Fruit fly (Drosophila melanogaster) whole organism, embryonic: Measurements from ENCODE around the gene TH1.

ENCODE experiments used
- Atf-2 ChIP-seq: fragments of 200-800 bp; sonication (Bioruptor generic); optimal IDR thresholded peaks from 2 replicates; lab custom pipeline; 2016; ENCODE audit warnings: missing biosample characterization, missing genetic modification characterization
- CG1024 ChIP-seq: fragments of 200-800 bp; sonication (Bioruptor generic); IDR thresholded peaks from 2 replicates; pipeline ENCODE4 v1.3.6; 2022; ENCODE audit warnings: missing biosample characterization, missing genetic modification characterization
- CG10267 ChIP-seq: fragments of 200-800 bp; sonication (Bioruptor generic); optimal IDR thresholded peaks from 2 replicates; lab custom pipeline; 2018; ENCODE audit warnings: missing biosample characterization, mild to moderate bottlenecking, missing genetic modification characterization, moderate library complexity
- CG10366 ChIP-seq: fragments of 200-800 bp; sonication (Bioruptor generic); IDR thresholded peaks from 2 replicates; pipeline ENCODE4 v1.3.6; 2022; ENCODE audit warnings: missing biosample characterization, missing genetic modification characterization
- CG11247 ChIP-seq: fragments of 200-800 bp; sonication (Bioruptor generic); IDR thresholded peaks from 2 replicates; pipeline ENCODE4 v1.3.6; 2022; ENCODE audit warnings: missing biosample characterization, missing genetic modification characterization
- CG11398 ChIP-seq: fragments of 200-800 bp; sonication (Bioruptor generic); optimal IDR thresholded peaks from 2 replicates; lab custom pipeline; 2016; ENCODE audit warnings: missing biosample characterization, missing genetic modification characterization
- CG11504 ChIP-seq: fragments of 200-800 bp; sonication (Bioruptor generic); optimal IDR thresholded peaks from 3 replicates; lab custom pipeline; 2019; ENCODE audit warnings: missing biosample characterization, mild to moderate bottlenecking, missing genetic modification characterization, moderate library complexity
- CG12744 ChIP-seq: fragments of 200-800 bp; sonication (Bioruptor generic); optimal IDR thresholded peaks from 2 replicates; lab custom pipeline; 2016; ENCODE audit warnings: missing biosample characterization, missing genetic modification characterization
- CG13624 ChIP-seq: fragments of 200-800 bp; sonication (Bioruptor generic); optimal IDR thresholded peaks from 2 replicates; lab custom pipeline; 2016; ENCODE audit warnings: missing biosample characterization, missing genetic modification characterization
- CG14014 ChIP-seq: fragments of 200-800 bp; sonication (Bioruptor generic); IDR thresholded peaks from 2 replicates; pipeline ENCODE4 v1.3.6; 2022; ENCODE audit warnings: missing biosample characterization, missing genetic modification characterization
- CG14441 ChIP-seq: fragments of 200-800 bp; sonication (Bioruptor generic); IDR thresholded peaks from 2 replicates; pipeline ENCODE4 v1.3.6; 2022; ENCODE audit warnings: missing biosample characterization, missing genetic modification characterization
- CG16813 ChIP-seq: fragments of 200-800 bp; sonication (Bioruptor generic); IDR thresholded peaks from 3 replicates; pipeline ENCODE4 v1.3.6; 2022; ENCODE audit warnings: missing biosample characterization, missing genetic modification characterization; ENCODE audit not compliant: partially characterized antibody
- CG17802 ChIP-seq: fragments of 200-800 bp; sonication (Bioruptor generic); optimal IDR thresholded peaks from 2 replicates; lab custom pipeline; 2018; ENCODE audit warnings: missing biosample characterization, mild to moderate bottlenecking, missing genetic modification characterization, moderate library complexity
- CG17829 ChIP-seq: fragments of 200-800 bp; optimal IDR thresholded peaks from 2 replicates; lab custom pipeline; 2019; ENCODE audit warnings: missing biosample characterization, mild to moderate bottlenecking, missing genetic modification characterization, moderate library complexity
- CG18476 ChIP-seq: fragments of 200-800 bp; sonication (Bioruptor generic); optimal IDR thresholded peaks from 2 replicates; lab custom pipeline; 2016; ENCODE audit warnings: missing biosample characterization, mild to moderate bottlenecking, missing genetic modification characterization
- CG18764 ChIP-seq: fragments of 200-800 bp; sonication (Bioruptor generic); optimal IDR thresholded peaks from 3 replicates; lab custom pipeline; 2016; ENCODE audit warnings: missing biosample characterization, missing genetic modification characterization
- CG2129 ChIP-seq: fragments of 200-800 bp; sonication (Bioruptor generic); IDR thresholded peaks from 2 replicates; pipeline ENCODE4 v1.3.6; 2022; ENCODE audit warnings: missing biosample characterization, missing genetic modification characterization; ENCODE audit not compliant: partially characterized antibody
- CG2202 ChIP-seq: fragments of 200-800 bp; sonication (Bioruptor generic); optimal IDR thresholded peaks from 2 replicates; lab custom pipeline; 2018; ENCODE audit warnings: missing biosample characterization, mild to moderate bottlenecking, missing genetic modification characterization
- CG2875 ChIP-seq: fragments of 200-800 bp; sonication (Bioruptor generic); optimal IDR thresholded peaks from 2 replicates; lab custom pipeline; 2017; ENCODE audit warnings: missing biosample characterization, mild to moderate bottlenecking, missing genetic modification characterization, missing genetic modification reagents
- CG3163 ChIP-seq: fragments of 200-800 bp; sonication (Bioruptor generic); optimal IDR thresholded peaks from 3 replicates; lab custom pipeline; 2016; ENCODE audit warnings: missing biosample characterization, missing genetic modification characterization
- CG33557 ChIP-seq: fragments of 200-800 bp; sonication (Bioruptor generic); optimal IDR thresholded peaks from 2 replicates; lab custom pipeline; 2019; ENCODE audit warnings: missing biosample characterization, mild to moderate bottlenecking, missing genetic modification characterization, moderate library complexity
- CG7839 ChIP-seq: fragments of 200-800 bp; sonication (Bioruptor generic); optimal IDR thresholded peaks from 3 replicates; lab custom pipeline; 2018; ENCODE audit warnings: missing biosample characterization, mild to moderate bottlenecking, missing genetic modification characterization, moderate library complexity
- CHES-1-like ChIP-seq: fragments of 200-800 bp; sonication (Bioruptor generic); optimal IDR thresholded peaks from 2 replicates; lab custom pipeline; 2016; ENCODE audit warnings: missing biosample characterization, missing genetic modification characterization
- Hand ChIP-seq: fragments of 200-800 bp; sonication (Bioruptor generic); optimal IDR thresholded peaks from 2 replicates; lab custom pipeline; 2017; ENCODE audit warnings: mild to moderate bottlenecking, missing biosample characterization, missing genetic modification reagents, missing genetic modification characterization
- Hey ChIP-seq: fragments of 200-800 bp; sonication (Bioruptor generic); optimal IDR thresholded peaks from 3 replicates; lab custom pipeline; 2018; ENCODE audit warnings: missing biosample characterization, mild to moderate bottlenecking, missing genetic modification characterization
- Hr51 ChIP-seq, 2 experiments: fragments of 200-800 bp; sonication (Bioruptor generic); optimal IDR thresholded peaks; 2 replicates in 1 of 2; 3 replicates in 1 of 2; lab custom pipeline; 2016 to 2018; ENCODE audit warnings: missing biosample characterization in 2 of 2, missing genetic modification characterization in 2 of 2, mild to moderate bottlenecking in 1 of 2, moderate library complexity in 1 of 2
- Hr78 ChIP-seq, 2 experiments: fragments of 200-800 bp in 1 of 2; fragments of >200 bp in 1 of 2; sonication (Bioruptor generic) in 1 of 2; optimal IDR thresholded peaks; 2 replicates each; lab custom pipeline; 2017 to 2019; ENCODE audit warnings: missing biosample characterization in 2 of 2, missing genetic modification characterization in 2 of 2, mild to moderate bottlenecking in 1 of 2, moderate library complexity in 1 of 2
- Nf-YA ChIP-seq: fragments of 200-800 bp; sonication (Bioruptor generic); IDR thresholded peaks from 2 replicates; pipeline ENCODE4 v1.3.6; 2022; ENCODE audit warnings: missing biosample characterization, missing genetic modification characterization
- Ptx1 ChIP-seq: fragments of 200-800 bp; sonication (Bioruptor generic); IDR thresholded peaks from 2 replicates; pipeline ENCODE4 v1.3.6; 2022; ENCODE audit warnings: missing biosample characterization, missing genetic modification characterization
- Usf ChIP-seq: fragments of 200-800 bp; sonication (Bioruptor generic); optimal IDR thresholded peaks from 2 replicates; lab custom pipeline; 2017; ENCODE audit warnings: missing genotype, missing biosample characterization, missing genetic modification characterization
- ase ChIP-seq: fragments of 200-800 bp; sonication (Bioruptor generic); IDR thresholded peaks from 3 replicates; pipeline ENCODE4 v1.3.6; 2022; ENCODE audit warnings: missing biosample characterization, missing genetic modification characterization
- cad ChIP-seq: fragments of >200 bp; optimal IDR thresholded peaks from 2 replicates; lab custom pipeline; 2017; ENCODE audit warnings: missing biosample characterization, missing genetic modification characterization
- cg ChIP-seq: fragments of 200-800 bp; sonication (Bioruptor generic); optimal IDR thresholded peaks from 3 replicates; lab custom pipeline; 2019; ENCODE audit warnings: missing biosample characterization, mild to moderate bottlenecking, missing genetic modification characterization, moderate library complexity
- chinmo ChIP-seq: fragments of 200-800 bp; sonication (Bioruptor generic); IDR thresholded peaks from 4 replicates; pipeline ENCODE4 v1.3.6; 2022; ENCODE audit warnings: missing biosample characterization, missing genetic modification characterization; ENCODE audit not compliant: partially characterized antibody
- dmrt11E ChIP-seq: fragments of 200-800 bp; sonication (Bioruptor generic); optimal IDR thresholded peaks from 3 replicates; lab custom pipeline; 2018; ENCODE audit warnings: missing biosample characterization, mild to moderate bottlenecking, missing genetic modification characterization, moderate library complexity
- dmrt99B ChIP-seq: fragments of 200-800 bp; sonication (Bioruptor generic); optimal IDR thresholded peaks from 2 replicates; lab custom pipeline; 2018; ENCODE audit warnings: missing biosample characterization, mild to moderate bottlenecking, missing genetic modification characterization, moderate library complexity
- eyg ChIP-seq: fragments of 200-800 bp; sonication (Bioruptor generic); optimal IDR thresholded peaks from 3 replicates; lab custom pipeline; 2016; ENCODE audit warnings: missing biosample characterization, missing genetic modification characterization
- hbn ChIP-seq: fragments of 200-800 bp; sonication (Bioruptor generic); IDR thresholded peaks from 2 replicates; pipeline ENCODE4 v1.3.6; 2022; ENCODE audit warnings: missing biosample characterization, missing genetic modification characterization; ENCODE audit not compliant: partially characterized antibody
- kni ChIP-seq: fragments of 200-800 bp; sonication (Bioruptor generic); optimal IDR thresholded peaks from 3 replicates; lab custom pipeline; 2017; ENCODE audit warnings: mild to moderate bottlenecking, missing biosample characterization, missing genetic modification reagents, missing genetic modification characterization
- mirr ChIP-seq: fragments of 200-800 bp; sonication (Bioruptor generic); optimal IDR thresholded peaks from 3 replicates; lab custom pipeline; 2018; ENCODE audit warnings: missing biosample characterization, mild to moderate bottlenecking, missing genetic modification characterization
- phol ChIP-seq: fragments of 200-800 bp; sonication (Bioruptor generic); optimal IDR thresholded peaks from 3 replicates; lab custom pipeline; 2018; ENCODE audit warnings: missing biosample characterization, mild to moderate bottlenecking, missing genetic modification characterization, moderate library complexity
- prd ChIP-seq, 3 experiments: fragments of >200 bp in 2 of 3; fragments of 200-800 bp in 1 of 3; sonication (Bioruptor generic) in 1 of 3; optimal IDR thresholded peaks in 2 of 3; IDR thresholded peaks in 1 of 3; 2 replicates in 2 of 3; 3 replicates in 1 of 3; pipeline versions ENCODE4 v1.3.6 to Lab custom; 2017 to 2022; ENCODE audit warnings: missing biosample characterization in 1 of 3, missing genetic modification characterization in 1 of 3
- sens-2 ChIP-seq: fragments of 200-800 bp; sonication (Bioruptor generic); IDR thresholded peaks from 2 replicates; pipeline ENCODE4 v1.3.6; 2022; ENCODE audit warnings: missing biosample characterization, missing genetic modification characterization
- so ChIP-seq: fragments of 200-800 bp; sonication (Bioruptor generic); IDR thresholded peaks from 3 replicates; pipeline ENCODE4 v1.3.6; 2022; ENCODE audit warnings: missing biosample characterization, missing genetic modification characterization
- sr ChIP-seq: fragments of 200-800 bp; sonication (Bioruptor generic); IDR thresholded peaks from 3 replicates; pipeline ENCODE4 v1.3.6; 2022; ENCODE audit warnings: missing biosample characterization, missing genetic modification characterization
- trem ChIP-seq: fragments of 200-800 bp; optimal IDR thresholded peaks from 3 replicates; lab custom pipeline; 2019; ENCODE audit warnings: missing biosample characterization, mild to moderate bottlenecking, missing genetic modification characterization, moderate library complexity

TH1 gene

DNA sequence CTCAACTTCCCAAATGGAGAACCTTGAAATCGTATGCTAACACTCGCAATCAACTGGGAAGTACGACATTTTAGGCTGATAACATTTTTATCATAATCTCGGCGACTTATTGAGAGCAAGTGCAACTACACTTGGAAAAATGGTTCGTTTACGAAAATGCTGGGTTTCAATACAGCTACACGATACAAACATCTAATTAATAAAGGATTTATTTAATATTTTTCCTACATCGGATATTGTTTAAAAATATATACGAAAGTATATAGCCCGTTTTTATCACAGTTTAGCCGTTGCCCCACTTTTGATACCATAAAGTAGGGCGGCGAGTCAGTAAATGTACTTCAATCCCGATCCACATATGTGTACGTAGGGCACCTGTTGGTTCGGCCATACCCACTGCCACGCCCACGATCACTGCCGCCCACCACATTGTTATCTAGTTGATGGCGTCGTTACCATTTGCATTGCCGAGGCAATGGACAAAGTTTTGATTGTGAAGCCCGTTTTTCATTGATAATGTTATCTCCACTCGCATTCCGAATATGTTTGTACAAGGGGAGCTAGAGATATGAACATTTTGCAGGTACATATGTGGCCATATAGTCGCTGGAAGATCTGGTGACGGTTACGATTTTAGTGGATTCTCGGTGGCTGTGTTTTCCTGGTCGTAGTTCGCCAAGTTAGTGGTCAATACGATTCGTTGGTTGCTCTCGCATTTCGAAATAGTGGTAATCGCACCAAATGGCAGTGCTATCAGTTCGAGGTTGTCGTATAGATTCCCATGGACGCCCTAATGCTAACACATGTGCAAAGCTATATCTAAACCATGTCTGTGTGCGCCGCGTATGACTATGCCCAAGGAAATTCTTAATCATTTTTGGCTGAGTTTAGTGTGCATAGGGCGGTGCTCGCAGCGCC lies 23.5 kb upstream of the TH1 start, which contains the start of gene Traf-like (continued):
- TF ChIP-seq sr (GFP tag; lab: Robert Waterston, UW) (no peak), eyg (no peak), ase (GFP tag; lab: Robert Waterston, UW) (no peak), CG10267 (tag; lab: Kevin White, UChicago) (no peak), kni (no peak), CG14014 (GFP tag; lab: Robert Waterston, UW) (0 out of 2 replicates have a peak, but pooled peaks have one; percentile 10), hbn (no peak), chinmo (GFP tag; lab: Robert Waterston, UW) (0 out of 4 replicates have a peak, but pooled peaks have one; percentile 26), CG1024 (GFP tag; lab: Robert Waterston, UW) (no peak), cad (GFP tag; lab: Kevin White, UChicago) (no peak), cg (peak; percentile 14), CG17829 (tag; lab: Kevin White, UChicago) (peak; percentile 1), dmrt99B (tag; lab: Kevin White, UChicago) (peak; percentile 63), CG18764 (GFP tag; lab: Kevin White, UChicago) (no peak), phol (peak; percentile 23), CG2875 (GFP tag; lab: Kevin White, UChicago) (no peak), so (0 out of 3 replicates have a peak, but pooled peaks have one; percentile 36), Hr51 (GFP tag; optimal IDR thresholded peaks at IDR 0.05; lab: Kevin White, UChicago) (peak in 1 of 2 experiments; percentile 41), CG17802 (no peak), prd (optimal IDR thresholded peaks at IDR 0.05; lab: Kevin White, UChicago) (no peak), prd (GFP tag; IDR thresholded peaks at IDR 0.05; lab: Robert Waterston, UW) (peak; percentile 8; the same call in 1 of the 3 replicates), Hey (tag; lab: Kevin White, UChicago) (peak; percentile 23), CG3163 (GFP tag; lab: Kevin White, UChicago) (no peak), mirr (GFP tag; lab: Kevin White, UChicago) (peak; percentile 76), CG13624 (GFP tag; lab: Kevin White, UChicago) (no peak), sens-2 (GFP tag; lab: Robert Waterston, UW) (0 out of 2 replicates have a peak, but pooled peaks have one; percentile 18), Atf-2 (no peak), CG11247 (no peak), CG11398 (no peak), CG18476 (GFP tag; lab: Kevin White, UChicago) (no peak), CG14441 (GFP tag; lab: Robert Waterston, UW) (peak; percentile 42; the same call in 1 of the 2 replicates), Usf (GFP tag; lab: Kevin White, UChicago) (no peak), CG11504 (no peak), CG2129 (no peak), Hand (GFP tag; lab: Kevin White, UChicago) (no peak), CG12744 (GFP tag; lab: Kevin White, UChicago) (no peak), CHES-1-like (no peak), Nf-YA (GFP tag; lab: Robert Waterston, UW) (no peak), CG16813 (GFP tag; lab: Robert Waterston, UW) (no peak), CG2202 (tag; lab: Kevin White, UChicago) (no peak), CG7839 (tag; lab: Kevin White, UChicago) (peak; percentile 38), CG33557 (no peak), Hr78 (GFP tag; optimal IDR thresholded peaks at IDR 0.05; lab: Kevin White, UChicago) (no peak), dmrt11E (no peak), trem (tag; lab: Kevin White, UChicago) (no peak), CG10366 (peak; percentile 40; the same call in 1 of the 2 replicates), Ptx1 (GFP tag; lab: Robert Waterston, UW) (peak; percentile 33; the same call in 1 of the 2 replicates)
